Worm (Caenorhabditis elegans): ENCODE measurements around the gene R144.10.

The R144.10 gene

DNA sequence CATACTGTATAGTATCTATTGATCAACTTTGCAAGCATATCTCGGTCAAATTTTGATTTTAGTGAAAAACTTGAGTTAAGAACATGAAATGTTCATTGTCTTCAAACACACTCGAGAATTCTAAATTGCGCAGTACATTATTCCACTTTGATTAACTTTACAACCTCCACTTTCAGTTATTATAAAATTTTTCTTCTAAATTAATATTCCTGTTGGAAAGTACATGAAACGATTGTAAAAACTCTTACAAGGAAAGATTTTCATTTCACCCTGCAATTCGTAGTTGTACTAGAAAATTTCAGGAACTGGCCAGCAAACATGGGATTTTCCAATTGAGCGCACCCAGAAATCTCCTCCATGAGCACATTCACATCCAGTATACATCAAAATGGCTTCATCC, 42.6 kb upstream of the R144.10 start, which contains the start of gene C45G9.14:
Gene C45G9.14, plus strand, starts transcription at position 301 of the 400 bp plus-strand sequence.
- TF ChIP-seq mcd-1 (GFP tag; IDR thresholded peaks at IDR 0.05) (no peak), pbrm-1 (GFP tag; IDR thresholded peaks at IDR 0.05) (no peak), let-607 (tag; optimal IDR thresholded peaks at IDR 0.05) (no peak), athp-1 (tag; optimal IDR thresholded peaks at IDR 0.05) (no peak), lag-1 (GFP tag; IDR thresholded peaks at IDR 0.05) (no peak), ama-1 (optimal IDR thresholded peaks at IDR 0.05) (no peak), ama-1 (GFP tag; optimal IDR thresholded peaks at IDR 0.05) (no peak), attf-3 (GFP tag; conservative IDR thresholded peaks at IDR 0.05) (no peak), Y56A3A.18 (GFP tag; IDR thresholded peaks at IDR 0.05) (no peak), dox-1 (GFP tag; IDR thresholded peaks at IDR 0.05) (no peak), ceh-79 (tag; optimal IDR thresholded peaks at IDR 0.05) (no peak)

DNA sequence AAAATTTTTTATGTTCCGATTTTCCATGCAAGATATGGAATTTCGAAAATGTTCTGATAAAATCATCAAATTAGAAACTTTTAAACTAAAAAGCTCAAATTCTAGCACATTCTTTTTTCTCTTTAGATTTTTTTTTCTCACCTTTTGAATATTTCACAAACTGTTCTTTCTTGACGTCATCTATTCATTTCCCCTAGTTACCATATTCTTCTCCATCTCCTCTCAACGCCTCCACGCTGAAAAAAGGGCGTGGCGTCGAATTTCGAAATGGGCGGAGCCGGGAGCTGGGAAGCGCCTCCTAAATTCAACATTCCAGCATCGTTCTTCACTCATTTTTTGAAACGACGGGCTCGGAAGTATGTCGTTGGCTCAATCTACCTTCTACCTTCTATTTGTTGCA, 40.0 kb upstream of the R144.10 start, which contains the start of gene nlp-43:
Gene nlp-43, plus strand, starts transcription at position 301 of the 400 bp plus-strand sequence.
- TF ChIP-seq T07F8.4 (tag; optimal IDR thresholded peaks at IDR 0.05) (no peak), F52B5.7 (tag; optimal IDR thresholded peaks at IDR 0.05) (no peak)

DNA sequence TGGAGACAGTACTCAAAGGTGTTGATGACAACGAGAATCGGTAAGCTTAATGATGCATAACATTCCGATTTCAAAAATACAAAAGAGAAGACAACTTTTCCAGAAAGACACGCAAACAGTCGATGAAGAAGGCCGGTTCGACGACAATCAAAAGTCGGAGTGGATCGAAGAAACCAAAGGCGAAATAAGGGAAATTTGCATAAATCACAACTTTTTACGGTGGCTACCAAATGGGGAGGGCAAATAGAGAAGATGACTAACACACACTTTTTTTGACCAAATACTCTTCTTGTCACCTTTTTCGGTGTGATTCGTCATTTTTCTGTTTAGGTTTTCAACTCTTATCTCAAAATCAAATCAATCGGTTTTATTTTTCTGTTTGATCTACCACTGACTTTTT, 34.0 kb upstream of the R144.10 start, which contains the start of gene C45G9.6:
Gene C45G9.6, plus strand, starts transcription at position 301 of the 400 bp plus-strand sequence.
- TF ChIP-seq ets-4 (GFP tag; optimal IDR thresholded peaks at IDR 0.05) (no peak), zim-3 (tag; optimal IDR thresholded peaks at IDR 0.05) (no peak), dox-1 (GFP tag; IDR thresholded peaks at IDR 0.05) (no peak), B0019.2 (GFP tag; conservative IDR thresholded peaks at IDR 0.05) (no peak), pbrm-1 (GFP tag; IDR thresholded peaks at IDR 0.05) (no peak), madf-3 (GFP tag; IDR thresholded peaks at IDR 0.05) (no peak), akir-1 (GFP tag; optimal IDR thresholded peaks at IDR 0.05) (no peak), ceh-58 (GFP tag; IDR thresholded peaks at IDR 0.05) (no peak), nfya-1 (tag; optimal IDR thresholded peaks at IDR 0.05; ENCODE audit: borderline replicate concordance, insufficient read depth) (no peak), B0261.1 (tag; optimal IDR thresholded peaks at IDR 0.05) (no peak), die-1 (tag; optimal IDR thresholded peaks at IDR 0.05) (no peak), lin-35 (GFP tag; optimal IDR thresholded peaks at IDR 0.05) (no peak), Y79H2A.3 (GFP tag; conservative IDR thresholded peaks at IDR 0.05) (no peak), madf-8 (GFP tag; conservative IDR thresholded peaks at IDR 0.05) (no peak), sea-2 (GFP tag; IDR thresholded peaks at IDR 0.05) (no peak), lin-26 (GFP tag; IDR thresholded peaks at IDR 0.05) (no peak), xnd-1 (tag; optimal IDR thresholded peaks at IDR 0.05) (no peak), nhr-120 (GFP tag; IDR thresholded peaks at IDR 0.05) (no peak)

DNA sequence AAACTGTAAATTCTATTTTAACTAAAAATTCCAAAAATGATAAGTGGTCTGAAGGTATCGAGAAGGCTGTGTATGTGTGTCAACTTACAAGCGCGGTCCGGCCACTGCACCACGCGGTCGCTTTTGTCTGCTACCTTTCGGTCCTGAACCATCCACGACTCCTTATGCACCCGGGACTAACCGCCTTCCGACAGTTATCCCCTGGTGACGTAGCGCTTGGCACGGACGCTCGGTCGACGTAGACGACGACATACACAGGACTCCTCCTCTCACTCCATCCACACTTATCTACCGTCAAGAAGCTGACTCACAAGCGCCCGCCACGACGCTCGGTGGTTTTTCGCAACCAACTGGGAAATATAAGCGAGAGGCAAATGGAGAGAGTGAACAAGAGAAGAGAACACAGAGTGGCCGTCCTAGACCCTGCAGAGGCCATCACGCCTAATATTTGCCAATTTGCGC, 29.3 kb upstream of the R144.10 start:
- peak; percentile 23; the same call in 1 of the 2 replicates for TF ChIP-seq ztf-6 (GFP tag; IDR thresholded peaks at IDR 0.05)
- TF ChIP-seq Y56A3A.18 (GFP tag; IDR thresholded peaks at IDR 0.05) = peak; percentile 84; the same call in 1 of the 2 replicates
- peak; percentile 55 for TF ChIP-seq lsl-1 (GFP tag; optimal IDR thresholded peaks at IDR 0.05)
- peak; percentile 84 for TF ChIP-seq ZK185.1 (tag; optimal IDR thresholded peaks at IDR 0.05; ENCODE audit: poor library complexity, severe bottlenecking)
- peak; percentile 70 for TF ChIP-seq nhr-90 (tag; optimal IDR thresholded peaks at IDR 0.05)
- peak; percentile 55; the same call in 1 of the 2 replicates for TF ChIP-seq aptf-2 (GFP tag; conservative IDR thresholded peaks at IDR 0.05)
- peak; percentile 87 for TF ChIP-seq ekl-4 (GFP tag; IDR thresholded peaks at IDR 0.05)
- TF ChIP-seq atf-7 (tag; optimal IDR thresholded peaks at IDR 0.05) = peak; percentile 85
- TF ChIP-seq ztf-25 (GFP tag; IDR thresholded peaks at IDR 0.05) = 0 out of 2 replicates have a peak, but pooled peaks have one; percentile 17
- TF ChIP-seq zim-3 (tag; optimal IDR thresholded peaks at IDR 0.05) = peak; percentile 1
- peak; percentile 60; the same call in 1 of the 2 replicates for TF ChIP-seq B0019.2 (GFP tag; conservative IDR thresholded peaks at IDR 0.05)
- TF ChIP-seq somi-1 (GFP tag; optimal IDR thresholded peaks at IDR 0.05) = peak; percentile 55
- peak; percentile 93 for TF ChIP-seq K12H6.12 (tag; optimal IDR thresholded peaks at IDR 0.05)
- 0 out of 2 replicates have a peak, but pooled peaks have one; percentile 27 for TF ChIP-seq madf-8 (GFP tag; conservative IDR thresholded peaks at IDR 0.05)
- TF ChIP-seq hlh-12 (tag; optimal IDR thresholded peaks at IDR 0.05) = peak; percentile 8
- TF ChIP-seq bed-2 (GFP tag; IDR thresholded peaks at IDR 0.05) = 0 out of 2 replicates have a peak, but pooled peaks have one; percentile 14
- TF ChIP-seq lin-40 (tag; optimal IDR thresholded peaks at IDR 0.05) = peak; percentile 91
- peak; percentile 87 for TF ChIP-seq ztf-18 (tag; optimal IDR thresholded peaks at IDR 0.05)
- TF ChIP-seq him-1 (tag; optimal IDR thresholded peaks at IDR 0.05) = peak; percentile 55
- peak; percentile 91 for TF ChIP-seq lin-26 (GFP tag; IDR thresholded peaks at IDR 0.05)

All from whole organism, young adult.